Worm (Caenorhabditis elegans) whole organism, L1 larva: ENCODE measurements around the gene dsl-6.

Experiments
- Y116A8C.19 ChIP-seq: sonication (generic microtip); optimal IDR thresholded peaks from 2 replicates; lab custom pipeline; 2016; ENCODE audit warnings: missing compliant biosample characterization, missing genetic modification characterization, borderline replicate concordance
- alr-1 ChIP-seq: fragments of 200-800 bp; sonication (Bioruptor generic); optimal IDR thresholded peaks from 2 replicates; lab custom pipeline; 2018; ENCODE audit warnings: borderline replicate concordance, mild to moderate bottlenecking, missing genetic modification characterization, missing compliant biosample characterization
- aly-2 ChIP-seq: fragments of 150-350 bp; optimal IDR thresholded peaks from 2 replicates; lab custom pipeline; 2014; ENCODE audit warnings: missing biosample characterization, missing genetic modification characterization
- ama-1 ChIP-seq: fragments of 150-350 bp; optimal IDR thresholded peaks from 2 replicates; lab custom pipeline; 2014
- ceh-63 ChIP-seq: fragments of 200-800 bp; sonication (Bioruptor generic); optimal IDR thresholded peaks from 2 replicates; lab custom pipeline; 2018; ENCODE audit warnings: mild to moderate bottlenecking, missing genetic modification characterization, missing compliant biosample characterization
- ceh-88 ChIP-seq: fragments of 200-800 bp; sonication (Bioruptor generic); IDR thresholded peaks from 2 replicates; pipeline ENCODE4 v1.3.6; 2022; ENCODE audit warnings: missing genetic modification characterization, missing compliant biosample characterization
- ces-1 ChIP-seq: fragments of 150-350 bp; optimal IDR thresholded peaks from 2 replicates; lab custom pipeline; 2014; ENCODE audit warnings: missing biosample characterization, missing genetic modification reagents, missing genetic modification characterization
- dpl-1 ChIP-seq, 3 experiments: fragments of 150-350 bp in 2 of 3; sonication (generic microtip) in 1 of 3; optimal IDR thresholded peaks; 2 replicates each; lab custom pipeline; 2014 to 2017; ENCODE audit warnings: missing biosample characterization in 3 of 3, missing genetic modification characterization in 3 of 3, missing genetic modification reagents in 3 of 3
- dsc-1 ChIP-seq: sonication (generic microtip); optimal IDR thresholded peaks from 2 replicates; lab custom pipeline; 2016; ENCODE audit warnings: mild to moderate bottlenecking, missing genetic modification characterization, missing compliant biosample characterization
- efl-1 ChIP-seq, 4 experiments: fragments of 150-350 bp; optimal IDR thresholded peaks in 3 of 4; peaks in 1 of 4; 1 replicate in 1 of 4; 2 replicates in 3 of 4; lab custom pipeline; 2014; ENCODE audit warnings: missing biosample characterization in 2 of 4, missing genetic modification characterization in 2 of 4, missing genetic modification reagents in 2 of 4
- egl-13 ChIP-seq: sonication (generic microtip); optimal IDR thresholded peaks from 2 replicates; lab custom pipeline; 2016; ENCODE audit warnings: missing genotype, missing genetic modification reagents, missing genetic modification characterization, missing compliant biosample characterization
- egl-27 ChIP-seq, 2 experiments: fragments of 150-350 bp in 1 of 2; sonication (generic microtip); optimal IDR thresholded peaks; 3 replicates each; lab custom pipeline; 2017 to 2018; ENCODE audit warnings: missing biosample characterization in 2 of 2, missing genetic modification characterization in 2 of 2, missing genetic modification reagents in 2 of 2
- ets-5 ChIP-seq: fragments of 200-800 bp; sonication (Bioruptor generic); IDR thresholded peaks from 2 replicates; pipeline ENCODE4 v1.3.6; 2022; ENCODE audit warnings: missing genetic modification characterization, missing compliant biosample characterization
- hpl-2 ChIP-seq: fragments of 150-350 bp; optimal IDR thresholded peaks from 2 replicates; lab custom pipeline; 2014; ENCODE audit warnings: missing biosample characterization, missing genetic modification reagents, missing genetic modification characterization
- lin-14 ChIP-seq: fragments of 200-800 bp; sonication (Bioruptor generic); optimal IDR thresholded peaks from 2 replicates; lab custom pipeline; 2018; ENCODE audit warnings: mild to moderate bottlenecking, missing genetic modification characterization, moderate library complexity, missing compliant biosample characterization
- lin-39 ChIP-seq: fragments of 150-350 bp; optimal IDR thresholded peaks from 2 replicates; lab custom pipeline; 2014; ENCODE audit warnings: missing biosample characterization, missing genetic modification reagents, missing genetic modification characterization
- lir-3 ChIP-seq: sonication (generic microtip); optimal IDR thresholded peaks from 2 replicates; lab custom pipeline; 2016; ENCODE audit warnings: mild to moderate bottlenecking, missing genetic modification characterization, moderate library complexity, missing compliant biosample characterization; ENCODE audit not compliant: poor library complexity
- lsy-2 ChIP-seq, 2 experiments: fragments of 150-350 bp; optimal IDR thresholded peaks; 2 replicates each; lab custom pipeline; 2014; ENCODE audit warnings: missing biosample characterization in 2 of 2, missing genetic modification characterization in 2 of 2
- mab-9 ChIP-seq: fragments of 200-800 bp; sonication (Bioruptor generic); IDR thresholded peaks from 2 replicates; pipeline ENCODE4 v1.3.6; 2022; ENCODE audit warnings: missing genetic modification reagents, missing genetic modification characterization, missing compliant biosample characterization
- mdl-1 ChIP-seq, 2 experiments: fragments of 150-350 bp; optimal IDR thresholded peaks; 2 replicates each; lab custom pipeline; 2014 to 2017; ENCODE audit warnings: missing biosample characterization in 2 of 2, missing genetic modification characterization in 2 of 2, inconsistent platforms in 1 of 2
- mef-2 ChIP-seq: fragments of 150-350 bp; optimal IDR thresholded peaks from 2 replicates; lab custom pipeline; 2014; ENCODE audit warnings: missing biosample characterization, missing genetic modification characterization
- nhr-19 ChIP-seq: fragments of 200-800 bp; sonication (Bioruptor generic); conservative IDR thresholded peaks from 2 replicates; pipeline ENCODE4 v1.3.6; 2022; ENCODE audit warnings: missing genetic modification characterization, missing compliant biosample characterization
- nhr-20 ChIP-seq: sonication (generic microtip); optimal IDR thresholded peaks from 2 replicates; lab custom pipeline; 2016; ENCODE audit warnings: mild to moderate bottlenecking, missing genetic modification characterization, missing compliant biosample characterization
- nhr-237 ChIP-seq: fragments of 150-350 bp; optimal IDR thresholded peaks from 2 replicates; lab custom pipeline; 2014; ENCODE audit warnings: missing biosample characterization, missing genetic modification characterization
- nhr-47 ChIP-seq: sonication (generic microtip); optimal IDR thresholded peaks from 2 replicates; lab custom pipeline; 2016; ENCODE audit warnings: mild to moderate bottlenecking, missing genetic modification characterization, moderate library complexity, missing compliant biosample characterization
- nhr-71 ChIP-seq: sonication (generic microtip); optimal IDR thresholded peaks from 2 replicates; lab custom pipeline; 2016; ENCODE audit warnings: mild to moderate bottlenecking, missing genetic modification characterization, moderate library complexity, missing compliant biosample characterization
- nhr-77 ChIP-seq: fragments of 150-350 bp; optimal IDR thresholded peaks from 2 replicates; lab custom pipeline; 2014; ENCODE audit warnings: missing biosample characterization, missing genetic modification characterization
- pag-3 ChIP-seq: sonication (generic microtip); optimal IDR thresholded peaks from 2 replicates; lab custom pipeline; 2017; ENCODE audit warnings: missing genetic modification characterization, mild to moderate bottlenecking, missing compliant biosample characterization, antibody characterized with exemption, borderline replicate concordance; ENCODE audit not compliant: insufficient read depth
- pqm-1 ChIP-seq: sonication (generic microtip); optimal IDR thresholded peaks from 3 replicates; lab custom pipeline; 2017; ENCODE audit warnings: missing biosample characterization, missing genetic modification characterization
- rnt-1 ChIP-seq: sonication (generic microtip); optimal IDR thresholded peaks from 2 replicates; lab custom pipeline; 2016; ENCODE audit warnings: mild to moderate bottlenecking, missing genetic modification characterization, moderate library complexity, missing compliant biosample characterization
- skn-1 ChIP-seq: fragments of 150-350 bp; optimal IDR thresholded peaks from 2 replicates; lab custom pipeline; 2014; ENCODE audit warnings: missing biosample characterization, missing genetic modification characterization
- snpc-4 ChIP-seq: fragments of 150-350 bp; optimal IDR thresholded peaks from 2 replicates; lab custom pipeline; 2014; ENCODE audit warnings: missing biosample characterization, missing genetic modification characterization
- snu-23 ChIP-seq: sonication (generic microtip); optimal IDR thresholded peaks from 2 replicates; lab custom pipeline; 2016; ENCODE audit warnings: missing genetic modification characterization, missing compliant biosample characterization
- swsn-7 ChIP-seq: sonication (generic microtip); optimal IDR thresholded peaks from 2 replicates; lab custom pipeline; 2016; ENCODE audit warnings: missing genetic modification characterization, missing compliant biosample characterization
- unc-130 ChIP-seq: fragments of 150-350 bp; optimal IDR thresholded peaks from 2 replicates; lab custom pipeline; 2017; ENCODE audit warnings: missing biosample characterization, missing genetic modification characterization, inconsistent platforms
- unc-86 ChIP-seq: sonication (generic microtip); optimal IDR thresholded peaks from 2 replicates; lab custom pipeline; 2016; ENCODE audit warnings: missing genetic modification characterization, missing compliant biosample characterization
- unc-98 ChIP-seq: fragments of 200-800 bp; sonication (Bioruptor generic); IDR thresholded peaks from 2 replicates; pipeline ENCODE4 v1.3.6; 2022; ENCODE audit warnings: missing genetic modification characterization, missing compliant biosample characterization
- vab-15 ChIP-seq: sonication (generic microtip); optimal IDR thresholded peaks from 2 replicates; lab custom pipeline; 2017; ENCODE audit warnings: missing genotype, mild to moderate bottlenecking, missing genetic modification characterization, missing compliant biosample characterization
- xbp-1 ChIP-seq: sonication (generic microtip); optimal IDR thresholded peaks from 2 replicates; lab custom pipeline; 2016; ENCODE audit warnings: missing genetic modification characterization, missing compliant biosample characterization
- zag-1 ChIP-seq: fragments of 150-350 bp; optimal IDR thresholded peaks from 2 replicates; lab custom pipeline; 2014; ENCODE audit warnings: missing biosample characterization, missing genetic modification characterization

dsl-6 gene

ce11 chrIV:11353946-11354458 lies 44.1 kb downstream of the dsl-6 start, which contains the start of gene T01G1.2:
Gene T01G1.2 (plus strand): TSS chrIV:11354408.
- TF ChIP-seq dsc-1 (tag; lab: Kevin White, UChicago) (peak; percentile 42), unc-86 (tag; lab: Kevin White, UChicago) (no peak), efl-1 (optimal IDR thresholded peaks at IDR 0.05; lab: Kevin White, UChicago) (no peak), efl-1 (GFP tag; optimal IDR thresholded peaks at IDR 0.05 in 1 of 2; lab: Kevin White, UChicago) (no peak), lin-14 (peak; percentile 81), aly-2 (tag; lab: Kevin White, UChicago) (no peak), zag-1 (tag; lab: Kevin White, UChicago) (no peak), snu-23 (GFP tag; lab: Kevin White, UChicago) (peak; percentile 22), nhr-47 (peak; percentile 39), nhr-71 (tag; lab: Kevin White, UChicago) (peak; percentile 73), ets-5 (GFP tag; lab: Robert Waterston, UW) (no peak), ces-1 (no peak), mdl-1 (tag; optimal IDR thresholded peaks at IDR 0.05; lab: Kevin White, UChicago) (peak in 1 of 2 experiments; percentile 25), unc-130 (tag; lab: Kevin White, UChicago) (peak; percentile 31), lsy-2 (tag; optimal IDR thresholded peaks at IDR 0.05; lab: Kevin White, UChicago) (peak; percentile 32 to 56), ceh-88 (GFP tag; lab: Robert Waterston, UW) (no peak), mef-2 (tag; lab: Kevin White, UChicago) (peak; percentile 7), egl-27 (tag; optimal IDR thresholded peaks at IDR 0.05; lab: Kevin White, UChicago) (no peak), dpl-1 (GFP tag; optimal IDR thresholded peaks at IDR 0.05; lab: Kevin White, UChicago) (peak in 1 of 3 experiments; percentile 6), egl-13 (peak; percentile 15), lin-39 (tag; lab: Kevin White, UChicago) (no peak), vab-15 (tag; lab: Kevin White, UChicago) (no peak), swsn-7 (tag; lab: Kevin White, UChicago) (peak; percentile 15), mab-9 (no peak), rnt-1 (peak; percentile 61), ceh-63 (GFP tag; lab: Kevin White, UChicago) (no peak), skn-1 (tag; lab: Kevin White, UChicago) (peak; percentile 47), pag-3 (tag; lab: Kevin White, UChicago) (peak; percentile 4), lir-3 (tag; lab: Kevin White, UChicago) (no peak)

ce11 chrIV:11352768-11353167 lies 45.3 kb downstream of the dsl-6 start:
- TF ChIP-seq nhr-71 (tag; lab: Kevin White, UChicago), result peak; percentile 22
- TF ChIP-seq ama-1 (lab: Kevin White, UChicago), result no peak
- TF ChIP-seq rnt-1, result peak; percentile 37

ce11 chrIV:11351563-11351962 lies 46.6 kb downstream of the dsl-6 start:
- no peak for TF ChIP-seq ceh-88 (GFP tag; lab: Robert Waterston, UW)
- no peak for TF ChIP-seq efl-1 (optimal IDR thresholded peaks at IDR 0.05; lab: Kevin White, UChicago)
- peak in 1 of 2 experiments; percentile 61 for TF ChIP-seq efl-1 (GFP tag; optimal IDR thresholded peaks at IDR 0.05 in 1 of 2; lab: Kevin White, UChicago)
- TF ChIP-seq unc-86 (tag; lab: Kevin White, UChicago), result no peak
- no peak for TF ChIP-seq alr-1
- TF ChIP-seq nhr-47, result peak; percentile 3
- TF ChIP-seq snu-23 (GFP tag; lab: Kevin White, UChicago), result no peak
- TF ChIP-seq xbp-1 (tag; lab: Kevin White, UChicago), result no peak
- TF ChIP-seq lin-14, result peak; percentile 54
- TF ChIP-seq nhr-77 (tag; lab: Kevin White, UChicago), result no peak
- TF ChIP-seq egl-13, result no peak
- peak; percentile 10 for TF ChIP-seq nhr-71 (tag; lab: Kevin White, UChicago)
- no peak for TF ChIP-seq nhr-237 (tag; lab: Kevin White, UChicago)

- TF ChIP-seq rnt-1 (peak; percentile 75), pag-3 (tag; lab: Kevin White, UChicago) (peak; percentile 64), lsy-2 (tag; optimal IDR thresholded peaks at IDR 0.05; lab: Kevin White, UChicago) (peak; percentile 31 to 45), lin-14 (peak; percentile 93), nhr-71 (tag; lab: Kevin White, UChicago) (peak; percentile 85), snpc-4 (no peak), lin-39 (tag; lab: Kevin White, UChicago) (peak; percentile 66), nhr-19 (GFP tag; lab: Robert Waterston, UW) (peak; percentile 55), Y116A8C.19 (tag; lab: Kevin White, UChicago) (no peak), pqm-1 (tag; lab: Kevin White, UChicago) (no peak), snu-23 (GFP tag; lab: Kevin White, UChicago) (peak; percentile 47), swsn-7 (tag; lab: Kevin White, UChicago) (peak; percentile 24), hpl-2 (GFP tag; lab: Kevin White, UChicago) (no peak), nhr-20 (tag; lab: Kevin White, UChicago) (peak; percentile 41), unc-98 (GFP tag; lab: Robert Waterston, UW) (peak; percentile 38; the same call in 1 of the 2 replicates)
These were observed 47.3 kb downstream of the dsl-6 start for ce11 chrIV:11350809-11351208.
